Fruit fly (Drosophila melanogaster): ENCODE data around the gene CG34324.

CG34324 gene

DNA sequence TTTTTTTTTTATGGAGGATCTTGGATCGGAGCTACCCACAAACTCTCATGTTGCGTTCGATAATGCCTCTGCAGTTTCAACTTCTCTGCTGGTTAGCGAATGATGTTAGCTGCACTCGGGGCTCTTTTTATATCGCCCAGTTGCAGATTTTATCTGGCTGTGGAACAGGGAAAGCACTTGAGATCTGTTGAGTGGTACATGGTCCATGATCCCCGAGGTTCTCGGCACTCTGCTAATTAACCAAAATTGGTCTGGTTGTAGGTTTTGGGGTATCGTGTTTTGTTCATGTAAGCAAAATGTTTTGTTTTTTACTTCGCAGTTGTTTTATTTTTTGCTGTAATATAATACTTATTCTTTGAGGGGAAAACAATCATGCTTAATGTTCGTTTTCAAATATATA is at the start of gene CG34324:
TSS of gene CG34324 (minus strand) at position 101 of the 400 bp plus-strand sequence.
- TF ChIP-seq CTCF (optimal IDR thresholded peaks at IDR 0.05): no peak
- TF ChIP-seq CG8478 (optimal IDR thresholded peaks at IDR 0.05): no peak

DNA sequence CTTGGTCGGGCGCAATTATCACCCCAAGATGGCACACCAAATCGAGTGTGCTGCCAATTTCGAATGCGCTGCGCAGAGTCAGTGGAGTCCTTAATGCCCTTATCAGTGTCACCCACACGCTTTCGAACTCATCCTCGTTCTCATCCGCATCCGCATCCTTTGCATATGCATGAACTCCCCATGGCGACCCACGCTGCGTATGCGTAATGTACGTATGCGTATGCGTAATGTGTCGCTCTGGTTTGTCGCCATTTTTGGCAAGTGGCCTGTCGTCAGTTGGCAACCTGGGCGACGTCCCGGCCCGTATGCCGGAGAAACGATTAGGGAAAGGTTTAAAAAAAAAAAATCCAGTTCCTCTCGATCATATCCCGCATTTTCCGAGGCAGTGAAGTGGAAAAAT is 21.5 kb upstream of the CG34324 start:
- TF ChIP-seq CTCF (optimal IDR thresholded peaks at IDR 0.05): no peak
- TF ChIP-seq CG8478 (optimal IDR thresholded peaks at IDR 0.05): no peak

DNA sequence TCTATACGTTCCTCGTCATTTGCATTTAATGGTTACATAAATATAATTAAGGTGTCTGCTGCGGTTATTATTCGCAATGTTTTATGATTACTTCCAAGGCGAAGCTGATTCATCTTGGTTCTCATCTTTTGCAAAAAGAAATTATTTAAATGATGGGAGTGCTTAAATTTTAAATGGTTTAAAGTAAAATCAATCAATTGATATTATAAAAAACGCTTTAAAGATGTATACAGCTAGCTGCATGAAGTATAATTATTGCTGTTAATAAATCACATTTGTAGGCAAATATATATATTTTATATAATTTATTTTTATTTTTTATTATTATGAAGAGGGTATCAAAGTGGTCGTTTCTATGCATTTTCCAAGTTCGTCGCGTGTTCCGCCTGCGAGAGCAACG is 6.7 kb downstream of the CG34324 start:
- TF ChIP-seq CTCF (optimal IDR thresholded peaks at IDR 0.05) (no peak), CG8478 (optimal IDR thresholded peaks at IDR 0.05) (no peak)

DNA sequence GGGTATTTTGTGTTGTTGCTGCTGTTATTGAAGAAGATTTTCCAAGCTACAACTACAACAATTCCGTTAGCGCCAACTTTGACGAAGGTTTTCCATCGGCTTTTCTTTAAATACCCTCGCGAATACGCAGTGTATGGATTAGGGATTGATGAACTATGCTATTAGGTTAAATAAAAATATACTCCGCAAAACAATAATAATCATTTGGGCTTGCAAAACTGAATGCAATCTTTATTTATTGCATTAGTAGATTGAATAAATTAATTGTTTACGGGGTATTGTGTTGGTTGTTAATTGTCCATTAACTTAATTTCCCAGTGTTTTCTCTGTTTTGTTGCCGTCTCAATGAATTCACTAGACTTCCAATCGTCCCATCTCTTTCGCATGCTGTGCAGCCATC is 10.0 kb downstream of the CG34324 start:
- TF ChIP-seq CG8478 (optimal IDR thresholded peaks at IDR 0.05) (no peak), CTCF (optimal IDR thresholded peaks at IDR 0.05) (no peak)

- no peak for TF ChIP-seq CTCF (optimal IDR thresholded peaks at IDR 0.05)
- no peak for TF ChIP-seq CG8478 (optimal IDR thresholded peaks at IDR 0.05)
These were observed 11.8 kb downstream of the CG34324 start, which contains the start of gene Neto for dm6 chrX:13445695-13446094. Gene Neto, plus strand, starts transcription at chrX:13445903.

dm6 chrX:13444687-13445086 is 12.8 kb downstream of the CG34324 start:
- no peak for TF ChIP-seq CTCF (optimal IDR thresholded peaks at IDR 0.05)
- TF ChIP-seq CG8478 (optimal IDR thresholded peaks at IDR 0.05): no peak

DNA sequence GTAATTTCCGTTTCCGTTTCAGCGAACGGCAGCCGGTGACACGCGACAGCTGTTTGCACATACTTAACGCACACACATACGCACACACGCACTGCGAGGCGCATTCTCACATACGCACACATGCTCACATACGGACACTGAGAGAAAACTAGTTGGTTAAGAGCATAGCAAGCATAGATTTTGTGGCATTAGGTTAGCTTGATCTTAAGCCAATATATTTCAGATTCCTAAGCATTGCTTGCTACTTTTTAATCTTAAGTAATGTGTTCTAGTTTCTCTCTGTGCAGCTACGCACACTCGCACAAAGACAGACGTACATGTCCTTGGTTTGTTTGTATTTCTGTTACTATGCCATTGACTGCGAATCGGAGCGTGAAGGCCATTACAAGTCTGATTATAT is 23.4 kb downstream of the CG34324 start:
- TF ChIP-seq CG8478 (optimal IDR thresholded peaks at IDR 0.05) (no peak), CTCF (optimal IDR thresholded peaks at IDR 0.05) (no peak)

- TF ChIP-seq CTCF (optimal IDR thresholded peaks at IDR 0.05) (peak; percentile 57 to 62), CG8478 (optimal IDR thresholded peaks at IDR 0.05) (no peak)
These were observed 36.4 kb downstream of the CG34324 start for dm6 chrX:13421059-13421458.

DNA sequence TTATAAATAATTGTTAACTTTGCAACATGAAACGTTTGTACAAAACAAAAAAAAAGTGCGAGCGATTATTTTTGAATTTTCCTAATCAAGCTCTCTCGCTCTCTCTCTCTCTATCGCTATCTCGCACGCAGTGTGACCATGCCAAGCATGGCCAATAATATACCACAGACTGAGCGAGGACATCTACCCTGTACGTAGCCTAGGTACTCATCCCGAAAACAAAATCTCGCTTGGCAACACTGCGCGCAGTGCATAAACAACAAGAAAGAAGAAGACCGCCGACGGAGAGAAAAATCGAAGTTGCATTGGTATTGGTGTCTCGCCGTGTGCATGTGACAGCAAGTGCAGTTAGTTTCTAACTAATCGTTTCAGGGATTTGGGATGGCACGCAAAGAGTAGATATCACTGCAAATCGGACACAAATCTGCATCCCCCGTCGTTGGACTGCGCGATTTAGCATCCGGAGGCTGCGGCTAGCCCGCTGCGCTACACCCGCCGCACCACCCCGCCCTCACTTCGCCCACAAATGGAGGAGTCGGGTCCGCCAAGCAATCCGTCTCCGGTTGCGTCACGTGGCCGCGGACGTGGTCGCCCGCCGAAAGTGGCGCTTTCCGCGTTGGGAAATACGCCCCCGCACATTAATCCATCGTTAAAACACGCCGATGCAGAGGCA is 44.4 kb downstream of the CG34324 start, which contains the start of the genes CG1998 and Set2:
TSS of gene CG1998 (minus strand) at position 134 of the 673 bp plus-strand sequence.
TSS of gene Set2 (plus strand) at position 302 of the 673 bp plus-strand sequence.
- TF ChIP-seq CG8478 (optimal IDR thresholded peaks at IDR 0.05): no peak
- peak; percentile 44 to 58 for TF ChIP-seq CTCF (optimal IDR thresholded peaks at IDR 0.05)

- TF ChIP-seq CTCF (optimal IDR thresholded peaks at IDR 0.05) (no peak), CG8478 (optimal IDR thresholded peaks at IDR 0.05) (no peak)
These were observed 46.0 kb downstream of the CG34324 start for dm6 chrX:13411376-13411973.

dm6 chrX:13410887-13411286 is 46.6 kb downstream of the CG34324 start:
- TF ChIP-seq CTCF (optimal IDR thresholded peaks at IDR 0.05) (no peak), CG8478 (optimal IDR thresholded peaks at IDR 0.05) (no peak)

DNA sequence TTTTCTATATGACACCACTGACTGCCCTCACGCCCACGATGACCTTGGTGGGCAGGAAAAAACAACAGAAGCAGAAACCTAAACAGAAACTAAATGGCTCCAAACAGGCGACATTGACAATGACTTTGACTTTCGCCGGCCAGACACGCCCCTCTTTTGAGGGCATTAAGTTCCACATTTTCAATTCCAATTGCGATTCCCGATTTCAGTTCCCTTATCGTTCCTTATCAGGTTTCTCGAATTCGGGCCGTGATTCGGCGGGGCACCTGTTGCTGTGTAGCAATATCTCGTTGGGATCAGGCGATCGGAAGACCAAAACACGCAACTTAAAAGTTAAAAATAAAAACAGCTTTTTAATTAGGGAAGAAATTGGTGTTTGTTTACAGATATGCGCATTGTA is 49.8 kb downstream of the CG34324 start:
- TF ChIP-seq CTCF (optimal IDR thresholded peaks at IDR 0.05): no peak
- TF ChIP-seq CG8478 (optimal IDR thresholded peaks at IDR 0.05): no peak

All from S2 (cell line).